Worm (Caenorhabditis elegans): ENCODE results near the gene ost-1.

ost-1 gene

DNA sequence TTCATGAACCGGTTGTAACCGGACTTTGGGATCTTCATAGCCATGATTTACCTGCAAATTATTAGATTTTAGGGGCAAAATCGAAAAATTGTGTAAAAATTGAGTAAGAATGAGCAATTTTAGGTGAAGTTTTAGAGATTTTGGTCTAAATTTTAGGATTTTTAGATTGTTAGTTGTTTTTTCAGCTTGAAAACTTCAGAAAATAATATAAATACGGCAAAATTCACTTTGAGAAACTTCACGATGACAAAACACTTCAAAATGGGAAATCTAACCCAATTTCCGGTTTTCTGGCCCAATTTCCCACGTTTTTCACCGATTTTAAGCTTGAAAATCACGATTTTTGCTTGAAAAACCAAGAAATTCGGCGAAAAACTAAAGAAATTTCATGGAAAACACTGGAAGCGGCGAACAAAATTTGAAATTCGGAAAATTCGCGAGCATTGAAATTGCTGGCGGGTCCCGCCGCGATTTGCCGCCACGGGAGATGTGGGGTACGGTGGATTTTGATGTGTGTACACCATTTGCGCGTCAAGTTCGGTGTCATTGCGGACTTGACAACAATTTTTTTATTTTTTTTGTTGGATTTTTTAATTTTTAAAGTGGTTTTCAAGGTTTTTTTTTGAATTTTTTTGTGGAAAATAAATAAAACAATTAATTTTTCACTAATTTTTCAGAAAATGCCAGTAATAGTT lies 13.2 kb upstream of the ost-1 start, which contains the start of the genes cct-8 and Y55F3AR.2 (continued):
- TF ChIP-seq attf-6 (GFP tag; IDR thresholded peaks at IDR 0.05), result peak; percentile 91
- TF ChIP-seq lir-1 (GFP tag; conservative IDR thresholded peaks at IDR 0.05), result peak; percentile 98
- TF ChIP-seq ceh-79 (tag; optimal IDR thresholded peaks at IDR 0.05), result peak; percentile 80
- peak; percentile 91 for TF ChIP-seq cebp-1 (GFP tag; IDR thresholded peaks at IDR 0.05)
- TF ChIP-seq cebp-1 (tag; optimal IDR thresholded peaks at IDR 0.05), result peak; percentile 97
- TF ChIP-seq madf-3 (GFP tag; IDR thresholded peaks at IDR 0.05), result peak; percentile 97
- peak; percentile 74; the same call in 1 of the 2 replicates for TF ChIP-seq egl-44 (GFP tag; IDR thresholded peaks at IDR 0.05)
- peak; percentile 86; the same call in 1 of the 2 replicates for TF ChIP-seq egl-18 (GFP tag; IDR thresholded peaks at IDR 0.05)
- no peak for TF ChIP-seq F37B4.10 (GFP tag; IDR thresholded peaks at IDR 0.05)
- TF ChIP-seq D2030.7 (GFP tag; IDR thresholded peaks at IDR 0.05), result peak; percentile 97
- peak; percentile 99 for TF ChIP-seq tlf-1 (GFP tag; optimal IDR thresholded peaks at IDR 0.05)
- TF ChIP-seq sea-2 (GFP tag; IDR thresholded peaks at IDR 0.05), result peak; percentile 87; the same call in 1 of the 2 replicates
- TF ChIP-seq Y53F4B.3 (GFP tag; IDR thresholded peaks at IDR 0.05), result peak; percentile 62; the same call in 1 of the 2 replicates
- peak; percentile 97 for TF ChIP-seq Y95B8A.8 (GFP tag; IDR thresholded peaks at IDR 0.05)
- TF ChIP-seq F55B11.4 (tag; optimal IDR thresholded peaks at IDR 0.05; ENCODE audit: borderline replicate concordance, insufficient read depth), result no peak
- TF ChIP-seq unc-62 (GFP tag; optimal IDR thresholded peaks at IDR 0.05), result no peak
- peak; percentile 98 for TF ChIP-seq lin-40 (tag; optimal IDR thresholded peaks at IDR 0.05)
- TF ChIP-seq hrde-1 (tag; optimal IDR thresholded peaks at IDR 0.05; ENCODE audit: borderline replicate concordance), result peak; percentile 88
- TF ChIP-seq ceh-40 (GFP tag; IDR thresholded peaks at IDR 0.05), result peak; percentile 67; the same call in 1 of the 2 replicates
- TF ChIP-seq mel-28 (tag; optimal IDR thresholded peaks at IDR 0.05; ENCODE audit: borderline replicate concordance), result peak; percentile 91
- TF ChIP-seq F33H1.4 (GFP tag; IDR thresholded peaks at IDR 0.05), result peak; percentile 100
- peak; percentile 8 for TF ChIP-seq sptf-2 (GFP tag; optimal IDR thresholded peaks at IDR 0.05)
- TF ChIP-seq tbp1 (GFP tag; optimal IDR thresholded peaks at IDR 0.05), result peak; percentile 79
- peak; percentile 78 for TF ChIP-seq xnd-1 (tag; optimal IDR thresholded peaks at IDR 0.05)
- peak; percentile 60 for TF ChIP-seq ztf-22 (GFP tag; optimal IDR thresholded peaks at IDR 0.05)
- 0 out of 2 replicates have a peak, but pooled peaks have one; percentile 74 for TF ChIP-seq lag-1 (GFP tag; IDR thresholded peaks at IDR 0.05)
- peak; percentile 96 for TF ChIP-seq snpc-3.4 (tag; optimal IDR thresholded peaks at IDR 0.05)
- peak; percentile 92 for TF ChIP-seq K12H6.12 (tag; optimal IDR thresholded peaks at IDR 0.05)
- TF ChIP-seq hlh-12 (tag; optimal IDR thresholded peaks at IDR 0.05), result no peak
- peak; percentile 66 for TF ChIP-seq him-1 (tag; optimal IDR thresholded peaks at IDR 0.05)
- peak; percentile 49 for TF ChIP-seq nhr-90 (tag; optimal IDR thresholded peaks at IDR 0.05)
- TF ChIP-seq efl-1 (GFP tag; optimal IDR thresholded peaks at IDR 0.05), result peak; percentile 93
- TF ChIP-seq T26A5.8 (tag; optimal IDR thresholded peaks at IDR 0.05), result peak; percentile 82
- TF ChIP-seq B0261.1 (tag; optimal IDR thresholded peaks at IDR 0.05), result peak; percentile 45

DNA sequence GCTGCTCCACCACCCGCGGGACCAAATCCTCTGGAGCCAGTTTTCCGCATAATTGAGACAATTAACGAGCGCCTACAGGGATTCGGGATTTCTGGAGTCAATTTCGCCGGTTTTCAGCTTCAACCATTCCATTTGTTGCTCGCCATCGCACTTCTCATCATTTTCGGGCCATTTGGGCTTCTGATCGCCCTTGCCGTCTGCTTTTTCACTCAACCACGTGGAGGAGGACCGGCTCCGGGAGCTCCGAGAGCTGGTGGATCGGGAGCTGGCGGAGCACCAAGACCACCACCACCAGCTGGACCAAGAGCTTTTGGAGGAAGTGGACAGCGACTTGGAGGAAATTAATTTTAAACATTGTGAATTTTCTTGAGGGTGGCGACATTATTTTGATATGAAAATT lies 11.0 kb upstream of the ost-1 start:
- TF ChIP-seq egrh-3 (GFP tag; IDR thresholded peaks at IDR 0.05), result peak; percentile 48; the same call in 1 of the 2 replicates
- TF ChIP-seq B0261.1 (tag; optimal IDR thresholded peaks at IDR 0.05), result no peak
- TF ChIP-seq zfh-2 (GFP tag; conservative IDR thresholded peaks at IDR 0.05), result peak; percentile 83

DNA sequence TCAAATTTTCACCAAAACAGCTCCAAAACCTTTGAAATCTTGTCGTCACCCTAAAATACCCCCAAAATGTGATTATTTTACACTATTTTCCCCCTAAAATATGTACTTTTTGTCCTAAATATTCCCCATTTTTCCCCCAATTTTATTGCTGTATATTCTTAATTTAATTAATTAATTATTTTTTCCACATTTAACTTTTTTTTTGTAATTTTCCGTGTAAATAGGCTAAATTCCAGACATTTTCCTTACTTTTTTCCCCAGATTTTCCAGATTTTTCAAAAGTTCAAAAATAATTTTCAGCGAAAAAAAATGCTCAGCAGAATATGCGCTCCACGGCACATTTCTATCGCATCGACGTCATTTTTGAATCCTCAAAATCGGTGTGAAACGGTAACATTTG lies 10.0 kb upstream of the ost-1 start, which contains the start of gene cox-18:
Gene cox-18, plus strand, starts transcription at position 301 of the 400 bp plus-strand sequence.
- no peak for TF ChIP-seq hlh-26 (GFP tag; conservative IDR thresholded peaks at IDR 0.05)
- no peak for TF ChIP-seq D2030.7 (GFP tag; IDR thresholded peaks at IDR 0.05)
- TF ChIP-seq Y79H2A.3 (GFP tag; conservative IDR thresholded peaks at IDR 0.05), result no peak
- TF ChIP-seq sea-2 (GFP tag; IDR thresholded peaks at IDR 0.05), result no peak
- TF ChIP-seq egrh-3 (GFP tag; IDR thresholded peaks at IDR 0.05), result no peak
- TF ChIP-seq nhr-90 (tag; optimal IDR thresholded peaks at IDR 0.05), result no peak
- TF ChIP-seq F57C9.4 (tag; optimal IDR thresholded peaks at IDR 0.05), result no peak
- TF ChIP-seq unc-62 (GFP tag; optimal IDR thresholded peaks at IDR 0.05), result no peak
- no peak for TF ChIP-seq let-526 (GFP tag; IDR thresholded peaks at IDR 0.05)
- TF ChIP-seq T26A5.8 (tag; optimal IDR thresholded peaks at IDR 0.05), result no peak
- no peak for TF ChIP-seq ztf-18 (tag; optimal IDR thresholded peaks at IDR 0.05)
- TF ChIP-seq chd-7 (tag; optimal IDR thresholded peaks at IDR 0.05), result no peak
- TF ChIP-seq B0019.2 (GFP tag; conservative IDR thresholded peaks at IDR 0.05), result no peak
- TF ChIP-seq tlf-1 (GFP tag; optimal IDR thresholded peaks at IDR 0.05), result no peak
- TF ChIP-seq xnd-1 (tag; optimal IDR thresholded peaks at IDR 0.05), result no peak
- no peak for TF ChIP-seq lir-1 (GFP tag; conservative IDR thresholded peaks at IDR 0.05)
- no peak for TF ChIP-seq efl-1 (GFP tag; optimal IDR thresholded peaks at IDR 0.05)

Measured in whole organism, young adult.